Fruit fly (Drosophila melanogaster): ENCODE results near the gene dop.

The dop gene

dm6 chr3L:15566484-15566955, 707 bp downstream of the dop start (continued):
- TF ChIP-seq CG30431 (GFP tag; optimal IDR thresholded peaks at IDR 0.05) = peak; percentile 36
- no peak for TF ChIP-seq Hsf (GFP tag; optimal IDR thresholded peaks at IDR 0.05)
- peak; percentile 55 for TF ChIP-seq btn (GFP tag; optimal IDR thresholded peaks at IDR 0.05)
- TF ChIP-seq Dip3 (GFP tag; optimal IDR thresholded peaks at IDR 0.05) = no peak
- peak; percentile 70 for TF ChIP-seq CG4707 (GFP tag; optimal IDR thresholded peaks at IDR 0.05)
- no peak for TF ChIP-seq eve (GFP tag; optimal IDR thresholded peaks at IDR 0.05)
- 0 out of 2 replicates have a peak, but pooled peaks have one; percentile 45 for TF ChIP-seq Nf-YA (GFP tag; IDR thresholded peaks at IDR 0.05)
- no peak for TF ChIP-seq z (GFP tag; IDR thresholded peaks at IDR 0.05)
- TF ChIP-seq Max (GFP tag; optimal IDR thresholded peaks at IDR 0.05) = no peak
- TF ChIP-seq Rx (GFP tag; IDR thresholded peaks at IDR 0.05) = no peak
- peak; percentile 48 for TF ChIP-seq grau (tag; optimal IDR thresholded peaks at IDR 0.05)
- TF ChIP-seq Stat92E (GFP tag; optimal IDR thresholded peaks at IDR 0.05) = no peak
- TF ChIP-seq chif (GFP tag; optimal IDR thresholded peaks at IDR 0.05) = no peak
- peak in 1 of 2 experiments; percentile 58 for TF ChIP-seq crp (GFP tag; optimal IDR thresholded peaks at IDR 0.05)
- TF ChIP-seq CG11398 (GFP tag; optimal IDR thresholded peaks at IDR 0.05) = peak; percentile 61
- peak; percentile 38 for TF ChIP-seq CG8089 (GFP tag; optimal IDR thresholded peaks at IDR 0.05)
- TF ChIP-seq prd (optimal IDR thresholded peaks at IDR 0.05) = no peak
- TF ChIP-seq prd (GFP tag; IDR thresholded peaks at IDR 0.05) = peak; percentile 19; the same call in 1 of the 3 replicates
- no peak for TF ChIP-seq Sry-δ (GFP tag; optimal IDR thresholded peaks at IDR 0.05)
- peak; percentile 41; the same call in 1 of the 2 replicates for TF ChIP-seq ranshi (GFP tag; IDR thresholded peaks at IDR 0.05)
- no peak for TF ChIP-seq chn (GFP tag; optimal IDR thresholded peaks at IDR 0.05)
- TF ChIP-seq Fer2 (tag; optimal IDR thresholded peaks at IDR 0.05) = peak; percentile 59
- TF ChIP-seq Ssrp (tag; optimal IDR thresholded peaks at IDR 0.05) = no peak
- peak; percentile 88 for TF ChIP-seq sens (GFP tag)
- no peak for TF ChIP-seq Bgb (GFP tag; IDR thresholded peaks at IDR 0.05; ENCODE audit: partially characterized antibody)
- peak; percentile 14 for TF ChIP-seq CG12391 (tag; optimal IDR thresholded peaks at IDR 0.05)
- TF ChIP-seq nerfin-2 (GFP tag; IDR thresholded peaks at IDR 0.05; ENCODE audit: partially characterized antibody) = no peak
- TF ChIP-seq CG17186 (GFP tag; optimal IDR thresholded peaks at IDR 0.05) = no peak
- no peak for TF ChIP-seq dan (GFP tag; IDR thresholded peaks at IDR 0.05)
- peak; percentile 30; the same call in 1 of the 3 replicates for TF ChIP-seq ase (GFP tag; IDR thresholded peaks at IDR 0.05)
- peak; percentile 30 for TF ChIP-seq CG1647 (GFP tag; optimal IDR thresholded peaks at IDR 0.05)
- TF ChIP-seq sqz (GFP tag; optimal IDR thresholded peaks at IDR 0.05) = no peak
- no peak for TF ChIP-seq Spps (tag; optimal IDR thresholded peaks at IDR 0.05)
- peak; percentile 65; the same call in 2 of the 3 replicates for TF ChIP-seq zfh1 (GFP tag; IDR thresholded peaks at IDR 0.05)
- TF ChIP-seq Med (GFP tag) = peak; percentile 96
- no peak for TF ChIP-seq h (optimal IDR thresholded peaks at IDR 0.05)
- peak; percentile 65; the same call in 1 of the 2 replicates for TF ChIP-seq gsb (GFP tag; IDR thresholded peaks at IDR 0.05)
- peak; percentile 85 for TF ChIP-seq fd64A (GFP tag; optimal IDR thresholded peaks at IDR 0.05)
- TF ChIP-seq BEAF-32 (GFP tag; optimal IDR thresholded peaks at IDR 0.05) = no peak
- peak; percentile 21 for TF ChIP-seq CG17829 (tag; optimal IDR thresholded peaks at IDR 0.05)
- no peak for TF ChIP-seq Dfd (GFP tag; optimal IDR thresholded peaks at IDR 0.05)
- TF ChIP-seq crol (GFP tag; IDR thresholded peaks at IDR 0.05) = peak; percentile 72
- TF ChIP-seq CG9215 (GFP tag; IDR thresholded peaks at IDR 0.05) = no peak
- no peak for TF ChIP-seq hb (GFP tag; IDR thresholded peaks at IDR 0.05; ENCODE audit: partially characterized antibody)
- no peak for TF ChIP-seq Atf3 (GFP tag; optimal IDR thresholded peaks at IDR 0.05)
- TF ChIP-seq CG12659 (GFP tag; optimal IDR thresholded peaks at IDR 0.05) = peak; percentile 41
- TF ChIP-seq az2 (GFP tag; optimal IDR thresholded peaks at IDR 0.05) = no peak
- TF ChIP-seq vfl (GFP tag; optimal IDR thresholded peaks at IDR 0.05) = no peak
- peak; percentile 29 for TF ChIP-seq CG14710 (tag; optimal IDR thresholded peaks at IDR 0.05)
- peak; percentile 51 for TF ChIP-seq CG18476 (GFP tag; optimal IDR thresholded peaks at IDR 0.05)
- no peak for TF ChIP-seq CG4617 (GFP tag; optimal IDR thresholded peaks at IDR 0.05; ENCODE audit: borderline replicate concordance)

Data from whole organism, embryonic.